Worm (Caenorhabditis elegans): ENCODE data around the gene C15F1.1.
"Not testable (repeated sequence)": the region's sequence is repeated elsewhere in the genome, so short reads cannot be mapped to it uniquely, and the experiment has no call there.

DNA sequence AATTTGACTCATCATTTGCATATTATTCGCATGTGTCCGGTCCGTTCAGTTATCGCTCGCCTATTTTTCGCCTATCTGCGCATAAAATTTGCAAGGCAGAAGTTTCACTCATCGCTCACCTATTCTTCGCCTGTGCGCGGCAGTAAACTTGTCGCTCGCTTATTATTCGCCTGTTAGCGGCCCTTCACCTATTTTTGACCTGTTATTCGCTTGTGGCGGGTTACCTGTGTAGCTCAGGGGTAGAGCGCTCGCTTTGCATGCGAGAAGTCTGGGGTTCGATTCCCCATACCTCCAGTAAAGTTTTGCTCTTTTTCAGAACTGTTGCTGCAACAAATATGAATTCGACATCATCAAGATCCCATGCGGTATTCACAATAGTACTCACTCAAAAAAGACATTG is 11.7 kb downstream of the C15F1.1 start:
- peak; percentile 50 for TF ChIP-seq rcor-1 (GFP tag; IDR thresholded peaks at IDR 0.05)
- TF ChIP-seq ets-4 (GFP tag; optimal IDR thresholded peaks at IDR 0.05), result not testable (repeated sequence)

Measured in whole organism, young adult.